Worm (Caenorhabditis elegans) whole organism, L1 larva: ENCODE measurements around the gene srx-119.

Experiments
- hpl-2 ChIP-seq: fragments of 150-350 bp; optimal IDR thresholded peaks from 2 replicates; lab custom pipeline; 2014; ENCODE audit warnings: missing biosample characterization, missing genetic modification reagents, missing genetic modification characterization
- lin-39 ChIP-seq: fragments of 150-350 bp; optimal IDR thresholded peaks from 2 replicates; lab custom pipeline; 2014; ENCODE audit warnings: missing biosample characterization, missing genetic modification reagents, missing genetic modification characterization
- nhr-76 ChIP-seq: sonication (generic microtip); optimal IDR thresholded peaks from 2 replicates; lab custom pipeline; 2017; ENCODE audit warnings: missing biosample characterization, missing genetic modification characterization

DNA sequence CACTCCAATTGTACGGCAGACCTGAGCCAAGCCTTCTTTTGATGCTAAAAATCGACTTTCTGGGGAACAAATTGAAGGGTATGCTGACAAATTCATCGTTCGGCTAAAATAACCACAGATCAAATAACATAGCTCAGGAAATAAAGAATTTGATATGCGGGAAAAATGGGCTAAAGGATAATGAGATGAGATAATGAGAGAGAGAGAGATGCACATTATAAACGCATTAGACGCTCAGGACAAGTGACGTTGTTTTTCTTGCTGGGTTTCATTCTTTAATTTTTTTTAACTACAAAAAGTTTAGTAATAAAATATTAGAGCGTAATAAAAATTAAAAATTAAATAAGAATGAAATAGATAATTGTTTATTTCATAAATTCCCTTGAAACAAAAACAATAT, 13.4 kb upstream of the srx-119 start, which contains the start of gene srh-69:
- TF ChIP-seq nhr-76 (tag; lab: Kevin White, UChicago) (no peak), lin-39 (tag; lab: Kevin White, UChicago) (no peak), hpl-2 (no peak)
